Worm (Caenorhabditis elegans) whole organism, young adult: ENCODE measurements around the gene lin-12.

ENCODE experiments used
- B0261.1 ChIP-seq: sonication (generic microtip); optimal IDR thresholded peaks from 2 replicates; lab custom pipeline; 2016; ENCODE audit warnings: mild to moderate bottlenecking, missing genetic modification characterization, moderate library complexity, missing compliant biosample characterization
- B0336.3 ChIP-seq: fragments of 200-800 bp; sonication (Bioruptor generic); IDR thresholded peaks from 2 replicates; pipeline ENCODE4 v1.3.6; 2022; ENCODE audit warnings: missing genetic modification characterization, missing compliant biosample characterization
- F23B12.7 ChIP-seq: sonication (generic microtip); optimal IDR thresholded peaks from 2 replicates; lab custom pipeline; 2017; ENCODE audit warnings: missing genetic modification characterization, mild to moderate bottlenecking, missing compliant biosample characterization, antibody characterized with exemption, moderate library complexity; ENCODE audit not compliant: insufficient read depth
- F49E8.2 ChIP-seq: sonication (generic microtip); optimal IDR thresholded peaks from 3 replicates; lab custom pipeline; 2017; ENCODE audit warnings: missing genetic modification characterization, mild to moderate bottlenecking, missing compliant biosample characterization, antibody characterized with exemption, moderate library complexity; ENCODE audit not compliant: insufficient read depth
- F52B5.7 ChIP-seq: sonication (generic microtip); optimal IDR thresholded peaks from 2 replicates; lab custom pipeline; 2016; ENCODE audit warnings: mild to moderate bottlenecking, missing genetic modification characterization, missing compliant biosample characterization
- F55B11.4 ChIP-seq: sonication (generic microtip); optimal IDR thresholded peaks from 2 replicates; lab custom pipeline; 2016; ENCODE audit warnings: missing compliant biosample characterization, missing genetic modification characterization, borderline replicate concordance; ENCODE audit not compliant: insufficient read depth
- T26A5.8 ChIP-seq: sonication (generic microtip); optimal IDR thresholded peaks from 2 replicates; lab custom pipeline; 2016; ENCODE audit warnings: missing genetic modification characterization, missing compliant biosample characterization
- Y53G8AR.9 ChIP-seq: fragments of 200-800 bp; sonication (Bioruptor generic); conservative IDR thresholded peaks from 2 replicates; pipeline ENCODE4 v1.3.6; 2022; ENCODE audit warnings: missing genetic modification reagents, missing genetic modification characterization, missing compliant biosample characterization
- Y67H2A.10 ChIP-seq: fragments of 200-800 bp; sonication (Bioruptor generic); conservative IDR thresholded peaks from 2 replicates; pipeline ENCODE4 v1.3.6; 2022; ENCODE audit warnings: missing genetic modification reagents, missing genetic modification characterization, missing compliant biosample characterization
- Y95B8A.8 ChIP-seq: fragments of 200-800 bp; sonication (Bioruptor generic); IDR thresholded peaks from 2 replicates; pipeline ENCODE4 v1.3.6; 2022; ENCODE audit warnings: missing genetic modification reagents, missing genetic modification characterization, missing compliant biosample characterization
- aptf-2 ChIP-seq: fragments of 200-800 bp; sonication (Bioruptor generic); conservative IDR thresholded peaks from 2 replicates; pipeline ENCODE4 v1.3.6; 2022; ENCODE audit warnings: missing genetic modification reagents, missing genetic modification characterization, missing compliant biosample characterization
- attf-3 ChIP-seq: fragments of 200-800 bp; sonication (Bioruptor generic); conservative IDR thresholded peaks from 2 replicates; pipeline ENCODE4 v1.3.6; 2022; ENCODE audit warnings: missing genetic modification reagents, missing genetic modification characterization, missing compliant biosample characterization
- attf-6 ChIP-seq: fragments of 200-800 bp; sonication (Bioruptor generic); IDR thresholded peaks from 2 replicates; pipeline ENCODE4 v1.3.6; 2022; ENCODE audit warnings: missing genetic modification reagents, missing genetic modification characterization, missing compliant biosample characterization
- bed-1 ChIP-seq: fragments of 200-800 bp; sonication (Bioruptor generic); IDR thresholded peaks from 2 replicates; pipeline ENCODE4 v1.3.6; 2022; ENCODE audit warnings: missing genetic modification reagents, missing genetic modification characterization, missing compliant biosample characterization
- ceh-40 ChIP-seq: fragments of 200-800 bp; sonication (Bioruptor generic); IDR thresholded peaks from 2 replicates; pipeline ENCODE4 v1.3.6; 2022; ENCODE audit warnings: missing genetic modification characterization, missing compliant biosample characterization
- dox-1 ChIP-seq: fragments of 200-800 bp; sonication (Bioruptor generic); IDR thresholded peaks from 2 replicates; pipeline ENCODE4 v1.3.6; 2022; ENCODE audit warnings: missing genetic modification reagents, missing genetic modification characterization, missing compliant biosample characterization
- dpl-1 ChIP-seq: fragments of 150-350 bp; optimal IDR thresholded peaks from 2 replicates; lab custom pipeline; 2014; ENCODE audit warnings: missing biosample characterization, missing genetic modification reagents, missing genetic modification characterization
- efl-1 ChIP-seq: fragments of 150-350 bp; optimal IDR thresholded peaks from 2 replicates; lab custom pipeline; 2014; ENCODE audit warnings: missing biosample characterization, missing genetic modification reagents, missing genetic modification characterization
- egl-44 ChIP-seq: fragments of 200-800 bp; sonication (Bioruptor generic); IDR thresholded peaks from 2 replicates; pipeline ENCODE4 v1.3.6; 2022; ENCODE audit warnings: missing genetic modification reagents, missing genetic modification characterization, missing compliant biosample characterization
- egrh-3 ChIP-seq: fragments of 200-800 bp; sonication (Bioruptor generic); IDR thresholded peaks from 2 replicates; pipeline ENCODE4 v1.3.6; 2022; ENCODE audit warnings: missing genetic modification reagents, missing genetic modification characterization, missing compliant biosample characterization
- ekl-4 ChIP-seq: fragments of 200-800 bp; sonication (Bioruptor generic); IDR thresholded peaks from 2 replicates; pipeline ENCODE4 v1.3.6; 2022; ENCODE audit warnings: missing genetic modification reagents, missing genetic modification characterization, missing compliant biosample characterization
- ets-4 ChIP-seq: fragments of 200-800 bp; sonication (Bioruptor generic); optimal IDR thresholded peaks from 2 replicates; lab custom pipeline; 2018; ENCODE audit warnings: mild to moderate bottlenecking, missing genetic modification characterization, missing compliant biosample characterization
- fkh-3 ChIP-seq: sonication (generic microtip); optimal IDR thresholded peaks from 2 replicates; lab custom pipeline; 2016; ENCODE audit warnings: mild to moderate bottlenecking, missing genetic modification characterization, missing compliant biosample characterization
- hlh-12 ChIP-seq: sonication (generic microtip); optimal IDR thresholded peaks from 2 replicates; lab custom pipeline; 2016; ENCODE audit warnings: missing genetic modification characterization, missing compliant biosample characterization
- hmg-1.2 ChIP-seq: fragments of 200-800 bp; sonication (Bioruptor generic); IDR thresholded peaks from 2 replicates; pipeline ENCODE4 v1.3.6; 2022; ENCODE audit warnings: missing genetic modification reagents, missing genetic modification characterization, missing compliant biosample characterization
- hsf-1 ChIP-seq: fragments of 200-800 bp; sonication (Bioruptor generic); IDR thresholded peaks from 2 replicates; pipeline ENCODE4 v1.3.6; 2022; ENCODE audit warnings: missing genetic modification reagents, missing genetic modification characterization, missing compliant biosample characterization
- lin-35 ChIP-seq, 3 experiments: fragments of 150-350 bp in 2 of 3; sonication (generic microtip) in 1 of 3; optimal IDR thresholded peaks; 2 replicates each; lab custom pipeline; 2014 to 2018; ENCODE audit warnings: missing biosample characterization in 3 of 3, missing genetic modification characterization in 3 of 3, missing genetic modification reagents in 3 of 3
- lsy-27 ChIP-seq: sonication (generic microtip); optimal IDR thresholded peaks from 2 replicates; lab custom pipeline; 2017; ENCODE audit warnings: missing genetic modification characterization, mild to moderate bottlenecking, missing compliant biosample characterization, antibody characterized with exemption, missing genotype, borderline replicate concordance; ENCODE audit not compliant: insufficient read depth
- mel-28 ChIP-seq: sonication (generic microtip); optimal IDR thresholded peaks from 2 replicates; lab custom pipeline; 2016; ENCODE audit warnings: borderline replicate concordance, mild to moderate bottlenecking, missing genetic modification characterization, missing compliant biosample characterization
- mes-4 ChIP-seq: sonication (generic microtip); optimal IDR thresholded peaks from 2 replicates; lab custom pipeline; 2016; ENCODE audit warnings: missing genotype, missing genetic modification characterization, missing compliant biosample characterization
- mxl-1 ChIP-seq: sonication (generic microtip); optimal IDR thresholded peaks from 2 replicates; lab custom pipeline; 2016; ENCODE audit warnings: missing genetic modification characterization, missing compliant biosample characterization
- nfya-1 ChIP-seq: sonication (generic microtip); optimal IDR thresholded peaks from 2 replicates; lab custom pipeline; 2017; ENCODE audit warnings: antibody characterized with exemption, missing compliant biosample characterization, missing genetic modification characterization, borderline replicate concordance; ENCODE audit not compliant: insufficient read depth
- nhr-120 ChIP-seq: fragments of 200-800 bp; sonication (Bioruptor generic); IDR thresholded peaks from 2 replicates; pipeline ENCODE4 v1.3.6; 2022; ENCODE audit warnings: missing genetic modification characterization, missing compliant biosample characterization
- nhr-27 ChIP-seq: fragments of 200-800 bp; sonication (Bioruptor generic); optimal IDR thresholded peaks from 2 replicates; lab custom pipeline; 2018; ENCODE audit warnings: mild to moderate bottlenecking, missing genetic modification characterization, moderate library complexity, missing compliant biosample characterization
- nhr-90 ChIP-seq: sonication (generic microtip); optimal IDR thresholded peaks from 2 replicates; lab custom pipeline; 2016; ENCODE audit warnings: missing genotype, mild to moderate bottlenecking, missing genetic modification characterization, missing compliant biosample characterization
- pbrm-1 ChIP-seq: fragments of 200-800 bp; sonication (Bioruptor generic); IDR thresholded peaks from 2 replicates; pipeline ENCODE4 v1.3.6; 2022; ENCODE audit warnings: missing genetic modification reagents, missing genetic modification characterization, missing compliant biosample characterization
- snpc-1.1 ChIP-seq: sonication (generic microtip); optimal IDR thresholded peaks from 2 replicates; lab custom pipeline; 2017; ENCODE audit warnings: missing genetic modification characterization, mild to moderate bottlenecking, missing compliant biosample characterization, antibody characterized with exemption, moderate library complexity, missing genotype, missing genetic modification reagents; ENCODE audit not compliant: insufficient read depth
- snpc-3.4 ChIP-seq: sonication (generic microtip); optimal IDR thresholded peaks from 2 replicates; lab custom pipeline; 2017; ENCODE audit warnings: missing genetic modification characterization, mild to moderate bottlenecking, missing compliant biosample characterization, antibody characterized with exemption, moderate library complexity, missing genotype, missing genetic modification reagents
- snpc-4 ChIP-seq, 5 experiments: fragments of 150-350 bp in 1 of 5; sonication (generic microtip) in 4 of 5; optimal IDR thresholded peaks; 2 replicates each; lab custom pipeline; 2014 to 2018; ENCODE audit warnings: missing genetic modification characterization in 5 of 5, missing biosample characterization in 3 of 5, antibody characterized with exemption in 2 of 5, mild to moderate bottlenecking in 2 of 5, missing compliant biosample characterization in 2 of 5, missing genotype in 2 of 5, moderate library complexity in 2 of 5, missing genetic modification reagents in 1 of 5
- somi-1 ChIP-seq: fragments of 200-800 bp; sonication (Bioruptor generic); optimal IDR thresholded peaks from 2 replicates; lab custom pipeline; 2018; ENCODE audit warnings: mild to moderate bottlenecking, missing genetic modification characterization, missing compliant biosample characterization
- sptf-2 ChIP-seq: fragments of 200-800 bp; sonication (Bioruptor generic); optimal IDR thresholded peaks from 2 replicates; lab custom pipeline; 2018; ENCODE audit warnings: mild to moderate bottlenecking, missing genetic modification characterization, missing compliant biosample characterization
- tbx-9 ChIP-seq: sonication (generic microtip); optimal IDR thresholded peaks from 2 replicates; lab custom pipeline; 2016; ENCODE audit warnings: borderline replicate concordance, missing genetic modification characterization, inconsistent platforms, missing compliant biosample characterization
- xnd-1 ChIP-seq: sonication (generic microtip); optimal IDR thresholded peaks from 2 replicates; lab custom pipeline; 2016; ENCODE audit warnings: missing genotype, missing genetic modification reagents, missing genetic modification characterization, missing compliant biosample characterization
- zfh-2 ChIP-seq: fragments of 200-800 bp; sonication (Bioruptor generic); conservative IDR thresholded peaks from 2 replicates; pipeline ENCODE4 v1.3.6; 2022; ENCODE audit warnings: missing genetic modification reagents, missing genetic modification characterization, missing compliant biosample characterization
- ztf-25 ChIP-seq: fragments of 200-800 bp; sonication (Bioruptor generic); IDR thresholded peaks from 2 replicates; pipeline ENCODE4 v1.3.6; 2022; ENCODE audit warnings: missing genetic modification reagents, missing genetic modification characterization, missing compliant biosample characterization
- ztf-3 ChIP-seq: fragments of 200-800 bp; sonication (Bioruptor generic); optimal IDR thresholded peaks from 2 replicates; lab custom pipeline; 2018; ENCODE audit warnings: mild to moderate bottlenecking, missing genetic modification characterization, missing compliant biosample characterization

Gene lin-12

DNA sequence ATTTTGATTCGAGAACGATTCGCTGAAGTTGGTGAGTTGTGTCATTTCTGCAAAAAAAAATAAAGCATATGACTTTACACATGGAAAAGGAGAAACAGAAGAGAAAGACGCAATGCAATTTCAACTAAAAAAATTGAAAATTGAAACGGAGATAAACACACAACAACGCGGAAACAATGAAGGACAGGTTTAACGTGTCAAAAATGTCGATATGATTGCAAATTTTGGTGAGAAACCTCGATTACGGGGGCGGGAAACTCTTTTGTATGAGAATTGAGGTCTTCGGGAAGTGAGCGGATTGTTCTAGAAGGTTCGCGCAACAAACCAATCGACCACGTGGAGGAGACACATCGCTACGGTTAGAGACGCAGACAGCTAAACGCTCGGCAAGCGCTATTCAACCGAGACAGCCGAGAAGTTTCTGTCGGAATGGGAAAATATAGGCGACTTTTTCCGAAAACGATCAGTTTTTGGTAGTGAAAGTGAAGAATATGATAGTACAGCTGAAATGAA lies 17.5 kb downstream of the lin-12 start, which contains the start of gene R107.5 (continued):
- TF ChIP-seq nhr-27 (tag; lab: Kevin White, UChicago) = peak; percentile 95
- TF ChIP-seq nhr-90 (tag; lab: Kevin White, UChicago) = peak; percentile 22
- TF ChIP-seq pbrm-1 (GFP tag; lab: Robert Waterston, UW) = peak; percentile 97
- peak; percentile 91 for TF ChIP-seq dox-1 (GFP tag; lab: Robert Waterston, UW)
- peak; percentile 42 for TF ChIP-seq dpl-1
- peak; percentile 96 for TF ChIP-seq ztf-3 (GFP tag; lab: Kevin White, UChicago)
- peak in 2 of 3 experiments; percentile 52 to 78 for TF ChIP-seq lin-35 (GFP tag; optimal IDR thresholded peaks at IDR 0.05; lab: Kevin White, UChicago)
- peak; percentile 98 for TF ChIP-seq ekl-4 (GFP tag; lab: Robert Waterston, UW)
- peak; percentile 55; the same call in 1 of the 2 replicates for TF ChIP-seq attf-6 (GFP tag; lab: Robert Waterston, UW)
- peak; percentile 66; the same call in 1 of the 2 replicates for TF ChIP-seq attf-3
- TF ChIP-seq bed-1 = 0 out of 2 replicates have a peak, but pooled peaks have one; percentile 59
- no peak for TF ChIP-seq ztf-25 (GFP tag; lab: Robert Waterston, UW)
- no peak for TF ChIP-seq mes-4 (tag; lab: Kevin White, UChicago)
- TF ChIP-seq Y95B8A.8 (GFP tag; lab: Robert Waterston, UW) = peak; percentile 88
- TF ChIP-seq nfya-1 (tag; lab: Kevin White, UChicago) = no peak
- no peak for TF ChIP-seq sptf-2 (GFP tag; lab: Kevin White, UChicago)
- TF ChIP-seq hmg-1.2 (GFP tag; lab: Robert Waterston, UW) = peak; percentile 95
- peak; percentile 97 for TF ChIP-seq somi-1 (GFP tag; lab: Kevin White, UChicago)
- no peak for TF ChIP-seq T26A5.8 (tag; lab: Kevin White, UChicago)
- no peak for TF ChIP-seq aptf-2 (GFP tag; lab: Robert Waterston, UW)
- peak; percentile 55; the same call in 1 of the 2 replicates for TF ChIP-seq egrh-3 (GFP tag; lab: Robert Waterston, UW)
- peak; percentile 100 for TF ChIP-seq hsf-1 (GFP tag; lab: Robert Waterston, UW)
- no peak for TF ChIP-seq F55B11.4 (tag; lab: Kevin White, UChicago)
- TF ChIP-seq hlh-12 (tag; lab: Kevin White, UChicago) = no peak
- no peak for TF ChIP-seq snpc-4 (GFP tag; optimal IDR thresholded peaks at IDR 0.05; lab: Kevin White, UChicago)
- TF ChIP-seq snpc-4 (tag; optimal IDR thresholded peaks at IDR 0.05; lab: Kevin White, UChicago) = peak in 2 of 4 experiments; percentile 48 to 77
- TF ChIP-seq mel-28 (tag; lab: Kevin White, UChicago) = peak; percentile 84
- TF ChIP-seq fkh-3 = peak; percentile 36
- TF ChIP-seq B0261.1 = peak; percentile 32
- peak; percentile 94 for TF ChIP-seq Y53G8AR.9 (GFP tag; lab: Robert Waterston, UW)
- 0 out of 2 replicates have a peak, but pooled peaks have one; percentile 42 for TF ChIP-seq ceh-40 (GFP tag; lab: Robert Waterston, UW)
- TF ChIP-seq zfh-2 (GFP tag; lab: Robert Waterston, UW) = peak; percentile 93
- no peak for TF ChIP-seq xnd-1 (tag; lab: Kevin White, UChicago)
- TF ChIP-seq F52B5.7 (tag; lab: Kevin White, UChicago) = peak; percentile 54
- TF ChIP-seq efl-1 (GFP tag; lab: Kevin White, UChicago) = no peak
- no peak for TF ChIP-seq lsy-27 (tag; lab: Kevin White, UChicago)
- TF ChIP-seq Y67H2A.10 = peak; percentile 96
- TF ChIP-seq snpc-3.4 = no peak
- no peak for TF ChIP-seq mxl-1 (tag; lab: Kevin White, UChicago)
- no peak for TF ChIP-seq F49E8.2 (tag; lab: Kevin White, UChicago)
- no peak for TF ChIP-seq F23B12.7 (tag; lab: Kevin White, UChicago)
- TF ChIP-seq nhr-120 = 0 out of 2 replicates have a peak, but pooled peaks have one; percentile 68
- peak; percentile 55 for TF ChIP-seq ets-4
- TF ChIP-seq snpc-1.1 (tag; lab: Kevin White, UChicago) = no peak
- peak; percentile 34 for TF ChIP-seq tbx-9 (tag; lab: Kevin White, UChicago)
- TF ChIP-seq B0336.3 (GFP tag; lab: Robert Waterston, UW) = peak; percentile 94
- TF ChIP-seq egl-44 (GFP tag; lab: Robert Waterston, UW) = peak; percentile 84
